Fruit fly (Drosophila melanogaster) whole organism, embryonic: ENCODE results near the gene CG4133.

Experiments
- Awh ChIP-seq: fragments of 200-800 bp; sonication (Bioruptor generic); IDR thresholded peaks from 2 replicates; pipeline ENCODE4, ENCODE4 v1.3.6; 2022; ENCODE audit warnings: missing biosample characterization, missing genetic modification characterization
- CG10565 ChIP-seq: fragments of 200-800 bp; sonication (Bioruptor generic); optimal IDR thresholded peaks from 3 replicates; lab custom pipeline; 2016; ENCODE audit warnings: missing biosample characterization, mild to moderate bottlenecking, missing genetic modification characterization
- CG12219 ChIP-seq: fragments of 200-800 bp; sonication (Bioruptor generic); optimal IDR thresholded peaks from 3 replicates; lab custom pipeline; 2018; ENCODE audit warnings: missing biosample characterization, mild to moderate bottlenecking, missing genetic modification characterization
- CG13624 ChIP-seq: fragments of 200-800 bp; sonication (Bioruptor generic); optimal IDR thresholded peaks from 2 replicates; lab custom pipeline; 2016; ENCODE audit warnings: missing biosample characterization, missing genetic modification characterization
- CG14441 ChIP-seq: fragments of 200-800 bp; sonication (Bioruptor generic); IDR thresholded peaks from 2 replicates; pipeline ENCODE4 v1.3.6; 2022; ENCODE audit warnings: missing biosample characterization, missing genetic modification characterization
- CG15269 ChIP-seq: fragments of 200-800 bp; sonication (Bioruptor generic); optimal IDR thresholded peaks from 2 replicates; lab custom pipeline; 2018; ENCODE audit warnings: missing biosample characterization, mild to moderate bottlenecking, missing genetic modification characterization, moderate library complexity
- CG1529 ChIP-seq: fragments of 200-800 bp; sonication (Bioruptor generic); optimal IDR thresholded peaks from 3 replicates; lab custom pipeline; 2018; ENCODE audit warnings: missing biosample characterization, missing genetic modification characterization
- CG1602 ChIP-seq: fragments of 200-800 bp; sonication (Bioruptor generic); optimal IDR thresholded peaks from 3 replicates; lab custom pipeline; 2016; ENCODE audit warnings: missing biosample characterization, missing genetic modification characterization
- CG1603 ChIP-seq: fragments of 200-800 bp; sonication (Bioruptor generic); optimal IDR thresholded peaks from 2 replicates; lab custom pipeline; 2019; ENCODE audit warnings: missing biosample characterization, mild to moderate bottlenecking, missing genetic modification characterization, moderate library complexity
- CG17359 ChIP-seq: fragments of 200-800 bp; sonication (Bioruptor generic); optimal IDR thresholded peaks from 3 replicates; lab custom pipeline; 2018; ENCODE audit warnings: missing biosample characterization, mild to moderate bottlenecking, missing genetic modification characterization, moderate library complexity
- CG1792 ChIP-seq: fragments of 200-800 bp; sonication (Bioruptor generic); optimal IDR thresholded peaks from 2 replicates; lab custom pipeline; 2016; ENCODE audit warnings: missing biosample characterization, missing genetic modification characterization
- CG2678 ChIP-seq: fragments of 200-800 bp; sonication (Bioruptor generic); optimal IDR thresholded peaks from 3 replicates; lab custom pipeline; 2019; ENCODE audit warnings: missing biosample characterization, mild to moderate bottlenecking, missing genetic modification characterization, moderate library complexity
- CG30403 ChIP-seq: fragments of 200-800 bp; sonication (Bioruptor generic); optimal IDR thresholded peaks from 3 replicates; lab custom pipeline; 2016; ENCODE audit warnings: missing biosample characterization, missing genetic modification characterization
- CG3281 ChIP-seq: fragments of 200-800 bp; sonication (Bioruptor generic); optimal IDR thresholded peaks from 3 replicates; lab custom pipeline; 2017; ENCODE audit warnings: missing biosample characterization, mild to moderate bottlenecking, missing genetic modification characterization
- CG4404 ChIP-seq: fragments of 200-800 bp; sonication (Bioruptor generic); IDR thresholded peaks from 2 replicates; pipeline ENCODE4 v1.3.6; 2022; ENCODE audit warnings: missing biosample characterization, missing genetic modification characterization
- CG6791 ChIP-seq: fragments of 200-800 bp; sonication (Bioruptor generic); IDR thresholded peaks from 3 replicates; pipeline ENCODE4 v1.3.6; 2022; ENCODE audit warnings: missing biosample characterization, missing genetic modification characterization; ENCODE audit not compliant: partially characterized antibody
- CG7839 ChIP-seq: fragments of 200-800 bp; sonication (Bioruptor generic); optimal IDR thresholded peaks from 3 replicates; lab custom pipeline; 2018; ENCODE audit warnings: missing biosample characterization, mild to moderate bottlenecking, missing genetic modification characterization, moderate library complexity
- CG8290 ChIP-seq, 3 experiments: fragments of 200-800 bp; sonication (Bioruptor generic); optimal IDR thresholded peaks; 2 replicates each; lab custom pipeline; 2016 to 2019; ENCODE audit warnings: missing biosample characterization in 3 of 3, missing genetic modification characterization in 3 of 3, mild to moderate bottlenecking in 2 of 3, moderate library complexity in 1 of 3
- CG8924 ChIP-seq: fragments of 200-800 bp; optimal IDR thresholded peaks from 3 replicates; lab custom pipeline; 2019; ENCODE audit warnings: missing biosample characterization, mild to moderate bottlenecking, missing genetic modification characterization, moderate library complexity
- Camta ChIP-seq: fragments of 200-800 bp; sonication (Bioruptor generic); optimal IDR thresholded peaks from 2 replicates; lab custom pipeline; 2016; ENCODE audit warnings: missing biosample characterization, missing genetic modification characterization
- Dbx ChIP-seq: fragments of 200-800 bp; sonication (Bioruptor generic); IDR thresholded peaks from 3 replicates; pipeline ENCODE4 v1.3.6; 2022; ENCODE audit warnings: missing biosample characterization, missing genetic modification characterization
- E2f2 ChIP-seq: fragments of 200-800 bp; sonication (Bioruptor generic); IDR thresholded peaks from 2 replicates; pipeline ENCODE4 v1.3.6; 2022; ENCODE audit warnings: missing biosample characterization, missing genetic modification characterization
- HLH4C ChIP-seq: fragments of 200-800 bp; sonication (Bioruptor generic); IDR thresholded peaks from 3 replicates; pipeline ENCODE4 v1.3.6; 2022; ENCODE audit warnings: missing biosample characterization, missing genetic modification characterization; ENCODE audit not compliant: partially characterized antibody
- Hr39 ChIP-seq: fragments of >200 bp; optimal IDR thresholded peaks from 2 replicates; lab custom pipeline; 2017
- Oli ChIP-seq: fragments of 200-800 bp; sonication (Bioruptor generic); optimal IDR thresholded peaks from 2 replicates; lab custom pipeline; 2018; ENCODE audit warnings: missing biosample characterization, mild to moderate bottlenecking, missing genetic modification characterization, moderate library complexity
- Opbp ChIP-seq: fragments of 200-800 bp; sonication (Bioruptor generic); IDR thresholded peaks from 3 replicates; pipeline ENCODE4 v1.3.6; 2022; ENCODE audit warnings: missing biosample characterization, missing genetic modification characterization; ENCODE audit not compliant: partially characterized antibody
- Spps ChIP-seq: fragments of 200-800 bp; sonication (Bioruptor generic); optimal IDR thresholded peaks from 2 replicates; lab custom pipeline; 2018; ENCODE audit warnings: missing biosample characterization, mild to moderate bottlenecking, missing genetic modification characterization
- Taf1 ChIP-seq: fragments of 200-800 bp; sonication (Bioruptor generic); IDR thresholded peaks from 2 replicates; pipeline ENCODE4 v1.3.6; 2022; ENCODE audit warnings: missing biosample characterization, missing genetic modification characterization
- ato ChIP-seq: fragments of 200-800 bp; sonication (Bioruptor generic); IDR thresholded peaks from 2 replicates; pipeline ENCODE4 v1.3.6; 2022; ENCODE audit warnings: missing biosample characterization, missing genetic modification characterization; ENCODE audit not compliant: partially characterized antibody
- crol ChIP-seq: fragments of 200-800 bp; sonication (Bioruptor generic); IDR thresholded peaks from 2 replicates; pipeline ENCODE4 v1.3.6; 2022; ENCODE audit warnings: missing biosample characterization, missing genetic modification characterization
- cwo ChIP-seq: fragments of 200-800 bp; sonication (Bioruptor generic); optimal IDR thresholded peaks from 3 replicates; lab custom pipeline; 2017; ENCODE audit warnings: missing biosample characterization, missing genetic modification characterization, mild to moderate bottlenecking, moderate library complexity, missing genetic modification reagents
- dan ChIP-seq: fragments of 200-800 bp; sonication (Bioruptor generic); IDR thresholded peaks from 2 replicates; pipeline ENCODE4 v1.3.6; 2022; ENCODE audit warnings: missing biosample characterization, missing genetic modification characterization
- eve ChIP-seq, 2 experiments: fragments of >200 bp; optimal IDR thresholded peaks; 2 replicates each; lab custom pipeline; 2017; ENCODE audit warnings: missing biosample characterization in 2 of 2, missing genetic modification characterization in 2 of 2
- exex ChIP-seq: fragments of 200-800 bp; sonication (Bioruptor generic); optimal IDR thresholded peaks from 4 replicates; lab custom pipeline; 2018; ENCODE audit warnings: missing biosample characterization, mild to moderate bottlenecking, missing genetic modification characterization, moderate library complexity
- gem ChIP-seq: fragments of 200-800 bp; sonication (Bioruptor generic); optimal IDR thresholded peaks from 2 replicates; lab custom pipeline; 2019; ENCODE audit warnings: missing biosample characterization, mild to moderate bottlenecking, missing genetic modification characterization, moderate library complexity
- gt ChIP-seq: fragments of 200-800 bp; sonication (Bioruptor generic); IDR thresholded peaks from 2 replicates; pipeline ENCODE4 v1.3.6; 2022; ENCODE audit warnings: missing biosample characterization, missing genetic modification characterization
- ham ChIP-seq: fragments of 200-800 bp; sonication (Bioruptor generic); IDR thresholded peaks from 2 replicates; pipeline ENCODE4 v1.3.6; 2022; ENCODE audit warnings: missing biosample characterization, missing genetic modification characterization
- lbe ChIP-seq: fragments of 200-800 bp; sonication (Bioruptor generic); optimal IDR thresholded peaks from 2 replicates; lab custom pipeline; 2016; ENCODE audit warnings: missing biosample characterization, mild to moderate bottlenecking, missing genetic modification characterization
- lov ChIP-seq, 2 experiments: fragments of 200-800 bp in 1 of 2; fragments of >200 bp in 1 of 2; sonication (Bioruptor generic) in 1 of 2; IDR thresholded peaks in 1 of 2; optimal IDR thresholded peaks in 1 of 2; 2 replicates in 1 of 2; 3 replicates in 1 of 2; pipeline versions ENCODE4 v1.3.6 to Lab custom; 2017 to 2022; ENCODE audit warnings: missing biosample characterization in 1 of 2, missing genetic modification characterization in 1 of 2
- nmo ChIP-seq: fragments of 200-800 bp; sonication (Bioruptor generic); optimal IDR thresholded peaks from 2 replicates; lab custom pipeline; 2018; ENCODE audit warnings: missing biosample characterization, mild to moderate bottlenecking, missing genetic modification characterization, moderate library complexity
- oc ChIP-seq: fragments of 200-800 bp; sonication (Bioruptor generic); optimal IDR thresholded peaks from 2 replicates; lab custom pipeline; 2018; ENCODE audit warnings: missing biosample characterization, mild to moderate bottlenecking, missing genetic modification characterization, moderate library complexity
- otp ChIP-seq: fragments of 200-800 bp; sonication (Bioruptor generic); IDR thresholded peaks from 3 replicates; pipeline ENCODE4, ENCODE4 v1.3.6; 2022; ENCODE audit warnings: missing biosample characterization, missing genetic modification characterization
- psq ChIP-seq: fragments of 200-800 bp; sonication (Bioruptor generic); optimal IDR thresholded peaks from 2 replicates; lab custom pipeline; 2017; ENCODE audit warnings: missing biosample characterization, missing genetic modification characterization
- ranshi ChIP-seq: fragments of 200-800 bp; sonication (Bioruptor generic); IDR thresholded peaks from 2 replicates; pipeline ENCODE4 v1.3.6; 2022; ENCODE audit warnings: missing biosample characterization, missing genetic modification characterization
- row ChIP-seq: fragments of 200-800 bp; sonication (Bioruptor generic); IDR thresholded peaks from 3 replicates; pipeline ENCODE4 v1.3.6; 2022; ENCODE audit warnings: missing biosample characterization, missing genetic modification characterization
- run ChIP-seq: fragments of 200-800 bp; sonication (Bioruptor generic); optimal IDR thresholded peaks from 3 replicates; lab custom pipeline; 2018; ENCODE audit warnings: missing biosample characterization, mild to moderate bottlenecking, missing genetic modification characterization
- sim ChIP-seq: fragments of 200-800 bp; sonication (Bioruptor generic); IDR thresholded peaks from 2 replicates; pipeline ENCODE4 v1.3.6; 2022; ENCODE audit warnings: missing biosample characterization, missing genetic modification characterization
- sisA ChIP-seq: fragments of 200-800 bp; sonication (Bioruptor generic); IDR thresholded peaks from 2 replicates; pipeline ENCODE4 v1.3.6; 2022; ENCODE audit warnings: missing biosample characterization, missing genetic modification characterization
- toy ChIP-seq: fragments of 200-800 bp; sonication (Bioruptor generic); IDR thresholded peaks from 2 replicates; pipeline ENCODE4 v1.3.6; 2022; ENCODE audit warnings: missing biosample characterization, missing genetic modification characterization

CG4133 gene

dm6 chr2L:480638-481399 is 25.5 kb downstream of the CG4133 start (continued):
- TF ChIP-seq psq (GFP tag; lab: Kevin White, UChicago) (peak; percentile 100), CG8924 (tag; lab: Kevin White, UChicago) (peak; percentile 100), HLH4C (GFP tag; lab: Robert Waterston, UW) (no peak), Opbp (GFP tag; lab: Robert Waterston, UW) (no peak), Taf1 (GFP tag; lab: Robert Waterston, UW) (no peak), CG30403 (GFP tag; lab: Kevin White, UChicago) (peak; percentile 100), lbe (peak; percentile 99), E2f2 (GFP tag; lab: Robert Waterston, UW) (no peak), run (tag; lab: Kevin White, UChicago) (peak; percentile 100), sim (GFP tag; lab: Robert Waterston, UW) (no peak), oc (tag; lab: Kevin White, UChicago) (peak; percentile 100), ham (GFP tag; lab: Robert Waterston, UW) (no peak), ato (GFP tag; lab: Robert Waterston, UW) (no peak), CG7839 (tag; lab: Kevin White, UChicago) (peak; percentile 100), CG1529 (peak; percentile 100), exex (peak; percentile 100), CG6791 (GFP tag; lab: Robert Waterston, UW) (no peak), nmo (GFP tag; lab: Kevin White, UChicago) (peak; percentile 100), Oli (tag; lab: Kevin White, UChicago) (peak; percentile 100), CG1602 (peak; percentile 100), eve (GFP tag; optimal IDR thresholded peaks at IDR 0.05; lab: Kevin White, UChicago) (peak; percentile 97 to 100), gem (tag; lab: Kevin White, UChicago) (peak; percentile 100), CG14441 (GFP tag; lab: Robert Waterston, UW) (no peak), Dbx (GFP tag; lab: Robert Waterston, UW) (no peak), Camta (GFP tag; lab: Kevin White, UChicago) (peak; percentile 100), gt (no peak), CG12219 (peak; percentile 100), Hr39 (lab: Kevin White, UChicago) (no peak), sisA (no peak), CG13624 (GFP tag; lab: Kevin White, UChicago) (peak; percentile 100), CG3281 (GFP tag; lab: Kevin White, UChicago) (peak; percentile 100), Awh (GFP tag; lab: Robert Waterston, UW) (no peak), ranshi (no peak), CG4404 (GFP tag; lab: Robert Waterston, UW) (no peak), dan (GFP tag; lab: Robert Waterston, UW) (no peak), cwo (GFP tag; lab: Kevin White, UChicago) (peak; percentile 100), CG17359 (tag; lab: Kevin White, UChicago) (peak; percentile 100), Spps (tag; lab: Kevin White, UChicago) (peak; percentile 100), lov (optimal IDR thresholded peaks at IDR 0.05; lab: Kevin White, UChicago) (no peak), lov (GFP tag; IDR thresholded peaks at IDR 0.05; lab: Robert Waterston, UW) (no peak), toy (no peak), CG10565 (GFP tag; lab: Kevin White, UChicago) (peak; percentile 100), CG2678 (tag; lab: Kevin White, UChicago) (peak; percentile 100), CG15269 (tag; lab: Kevin White, UChicago) (peak; percentile 100), row (GFP tag; lab: Robert Waterston, UW) (no peak), otp (GFP tag; lab: Robert Waterston, UW) (no peak), CG1603 (tag; lab: Kevin White, UChicago) (peak; percentile 99), CG8290 (GFP tag; optimal IDR thresholded peaks at IDR 0.05; lab: Kevin White, UChicago) (peak; percentile 100), CG8290 (tag; optimal IDR thresholded peaks at IDR 0.05; lab: Kevin White, UChicago) (peak; percentile 99 to 100), CG1792 (GFP tag; lab: Kevin White, UChicago) (peak; percentile 100), crol (GFP tag; lab: Robert Waterston, UW) (no peak)
